Worm (Caenorhabditis elegans): ENCODE measurements around the gene gas-1.
A peak's percentile ranks its signal among the peaks of the same experiment; 100 is the strongest.

gas-1 gene

ce11 chrX:15616443-15616842 lies 26.2 kb upstream of the gas-1 start, which contains the start of gene ergi-3:
TSS of gene ergi-3 (minus strand) at chrX:15616753.
- TF ChIP-seq K12H6.12 (tag; optimal IDR thresholded peaks at IDR 0.05) (peak; percentile 11), attf-5 (GFP tag; optimal IDR thresholded peaks at IDR 0.05) (peak; percentile 53), F37B4.10 (GFP tag; IDR thresholded peaks at IDR 0.05) (no peak), snpc-4 (GFP tag; optimal IDR thresholded peaks at IDR 0.05) (no peak), snpc-4 (tag; optimal IDR thresholded peaks at IDR 0.05) (peak in 1 of 4 experiments; percentile 37), pha-4 (tag; optimal IDR thresholded peaks at IDR 0.05) (no peak), atf-7 (tag; optimal IDR thresholded peaks at IDR 0.05) (no peak), mcd-1 (GFP tag; IDR thresholded peaks at IDR 0.05) (peak; percentile 78), cebp-1 (GFP tag; IDR thresholded peaks at IDR 0.05) (no peak), cebp-1 (tag; optimal IDR thresholded peaks at IDR 0.05) (peak; percentile 26), F33H1.4 (GFP tag; IDR thresholded peaks at IDR 0.05) (no peak), F23B12.7 (tag; optimal IDR thresholded peaks at IDR 0.05; ENCODE audit: insufficient read depth) (peak; percentile 32), let-607 (tag; optimal IDR thresholded peaks at IDR 0.05) (peak; percentile 93 to 94), nhr-80 (tag; optimal IDR thresholded peaks at IDR 0.05) (peak; percentile 75), repo-1 (tag; optimal IDR thresholded peaks at IDR 0.05) (no peak)

- TF ChIP-seq ztf-22 (GFP tag; optimal IDR thresholded peaks at IDR 0.05) (no peak), hmg-1.2 (GFP tag; IDR thresholded peaks at IDR 0.05) (peak; percentile 23; the same call in 1 of the 2 replicates), dpff-1 (tag; optimal IDR thresholded peaks at IDR 0.05) (no peak)
These were observed 23.6 kb upstream of the gas-1 start, which contains the start of gene K09E9.3 for ce11 chrX:15613745-15614229. TSS of gene K09E9.3 (minus strand) at chrX:15613795.

- no peak for TF ChIP-seq lsy-27 (tag; optimal IDR thresholded peaks at IDR 0.05; ENCODE audit: borderline replicate concordance, insufficient read depth)
- no peak for TF ChIP-seq lsl-1 (GFP tag; optimal IDR thresholded peaks at IDR 0.05)
- TF ChIP-seq C17E4.6 (GFP tag; IDR thresholded peaks at IDR 0.05): no peak
- no peak for TF ChIP-seq ama-1 (optimal IDR thresholded peaks at IDR 0.05)
- peak in 1 of 2 experiments; percentile 76 for TF ChIP-seq ama-1 (GFP tag; optimal IDR thresholded peaks at IDR 0.05)
- peak; percentile 32 for TF ChIP-seq ets-4 (GFP tag; optimal IDR thresholded peaks at IDR 0.05)
- no peak for TF ChIP-seq hrde-1 (tag; optimal IDR thresholded peaks at IDR 0.05; ENCODE audit: borderline replicate concordance)
- TF ChIP-seq efl-1 (GFP tag; optimal IDR thresholded peaks at IDR 0.05): no peak
- TF ChIP-seq aptf-2 (GFP tag; conservative IDR thresholded peaks at IDR 0.05): no peak
- no peak for TF ChIP-seq fkh-3 (tag; optimal IDR thresholded peaks at IDR 0.05)
- no peak for TF ChIP-seq ccch-3 (GFP tag; optimal IDR thresholded peaks at IDR 0.05)
- no peak for TF ChIP-seq lin-35 (GFP tag; optimal IDR thresholded peaks at IDR 0.05)
- TF ChIP-seq bed-1 (GFP tag; IDR thresholded peaks at IDR 0.05): no peak
- peak; percentile 51 for TF ChIP-seq sdz-38 (tag; optimal IDR thresholded peaks at IDR 0.05)
- no peak for TF ChIP-seq ztf-28 (GFP tag; IDR thresholded peaks at IDR 0.05)
- no peak for TF ChIP-seq him-1 (tag; optimal IDR thresholded peaks at IDR 0.05)
- TF ChIP-seq snpc-1.1 (tag; optimal IDR thresholded peaks at IDR 0.05; ENCODE audit: insufficient read depth): no peak
- TF ChIP-seq F10E7.11 (tag; optimal IDR thresholded peaks at IDR 0.05): no peak
- no peak for TF ChIP-seq D2030.7 (GFP tag; IDR thresholded peaks at IDR 0.05)
- no peak for TF ChIP-seq mel-28 (tag; optimal IDR thresholded peaks at IDR 0.05; ENCODE audit: borderline replicate concordance)
- TF ChIP-seq bed-2 (GFP tag; IDR thresholded peaks at IDR 0.05): no peak
- no peak for TF ChIP-seq hsf-1 (GFP tag; IDR thresholded peaks at IDR 0.05)
- no peak for TF ChIP-seq die-1 (tag; optimal IDR thresholded peaks at IDR 0.05)
- no peak for TF ChIP-seq tbx-9 (tag; optimal IDR thresholded peaks at IDR 0.05; ENCODE audit: borderline replicate concordance)
- TF ChIP-seq gei-17 (GFP tag; optimal IDR thresholded peaks at IDR 0.05): peak; percentile 17
- no peak for TF ChIP-seq snpc-4 (GFP tag; optimal IDR thresholded peaks at IDR 0.05)
- peak in 3 of 4 experiments; percentile 35 to 66 (median 41) for TF ChIP-seq snpc-4 (tag; optimal IDR thresholded peaks at IDR 0.05)
- no peak for TF ChIP-seq ekl-4 (GFP tag; IDR thresholded peaks at IDR 0.05)
- peak; percentile 71 for TF ChIP-seq atf-7 (tag; optimal IDR thresholded peaks at IDR 0.05)
- peak; percentile 50 for TF ChIP-seq chd-7 (tag; optimal IDR thresholded peaks at IDR 0.05)
These were observed 20.4 kb upstream of the gas-1 start for ce11 chrX:15610527-15611091.
